Fruit fly (Drosophila melanogaster) whole organism, adult: ENCODE data around the gene CG10445.

ENCODE experiments used
- CG11617 ChIP-seq: fragments of 200-800 bp; sonication (Bioruptor generic); optimal IDR thresholded peaks from 2 replicates; lab custom pipeline; 2017; ENCODE audit warnings: mild to moderate bottlenecking, missing biosample characterization, missing genetic modification reagents, missing genetic modification characterization
- CG12768 ChIP-seq: fragments of 200-800 bp; sonication (Bioruptor generic); optimal IDR thresholded peaks from 2 replicates; lab custom pipeline; 2017; ENCODE audit warnings: missing biosample characterization, missing genetic modification characterization, mild to moderate bottlenecking, moderate library complexity, missing genetic modification reagents
- CG14711 ChIP-seq: fragments of 200-800 bp; sonication (Bioruptor generic); optimal IDR thresholded peaks from 2 replicates; lab custom pipeline; 2018; ENCODE audit warnings: missing biosample characterization, mild to moderate bottlenecking, missing genetic modification characterization, moderate library complexity
- CG1620 ChIP-seq: fragments of 200-800 bp; sonication (Bioruptor generic); optimal IDR thresholded peaks from 2 replicates; lab custom pipeline; 2016; ENCODE audit warnings: missing biosample characterization, missing genetic modification characterization
- CG33017 ChIP-seq: fragments of 200-800 bp; sonication (Bioruptor generic); optimal IDR thresholded peaks from 2 replicates; lab custom pipeline; 2018; ENCODE audit warnings: missing biosample characterization, mild to moderate bottlenecking, missing genetic modification characterization, moderate library complexity
- CG5204 ChIP-seq: fragments of 200-800 bp; sonication (Bioruptor generic); optimal IDR thresholded peaks from 2 replicates; lab custom pipeline; 2016; ENCODE audit warnings: missing biosample characterization, missing genetic modification characterization
- CG7045 ChIP-seq: fragments of 200-800 bp; sonication (Bioruptor generic); optimal IDR thresholded peaks from 2 replicates; lab custom pipeline; 2017; ENCODE audit warnings: missing biosample characterization, mild to moderate bottlenecking, missing genetic modification characterization
- CG7101 ChIP-seq: fragments of 200-800 bp; sonication (Bioruptor generic); optimal IDR thresholded peaks from 2 replicates; lab custom pipeline; 2018; ENCODE audit warnings: missing biosample characterization, mild to moderate bottlenecking, missing genetic modification characterization, moderate library complexity
- Clk ChIP-seq: fragments of 200-800 bp; sonication (Bioruptor generic); optimal IDR thresholded peaks from 2 replicates; lab custom pipeline; 2017; ENCODE audit warnings: missing biosample characterization, missing genetic modification characterization
- Crg-1 ChIP-seq: fragments of 200-800 bp; sonication (Bioruptor generic); optimal IDR thresholded peaks from 2 replicates; lab custom pipeline; 2016; ENCODE audit warnings: missing biosample characterization, missing genetic modification characterization
- Hr96 ChIP-seq: fragments of 200-800 bp; sonication (Bioruptor generic); optimal IDR thresholded peaks from 2 replicates; lab custom pipeline; 2016; ENCODE audit warnings: missing biosample characterization, missing genetic modification characterization
- Mnt ChIP-seq: fragments of 200-800 bp; sonication (Bioruptor generic); optimal IDR thresholded peaks from 2 replicates; lab custom pipeline; 2016; ENCODE audit warnings: missing biosample characterization, mild to moderate bottlenecking, missing genetic modification characterization
- bab1 ChIP-seq: fragments of 200-800 bp; sonication (Bioruptor generic); optimal IDR thresholded peaks from 3 replicates; lab custom pipeline; 2019; ENCODE audit warnings: missing biosample characterization, mild to moderate bottlenecking, missing genetic modification characterization, moderate library complexity
- cic ChIP-seq: fragments of 200-800 bp; sonication (Bioruptor generic); optimal IDR thresholded peaks from 2 replicates; lab custom pipeline; 2017; ENCODE audit warnings: missing biosample characterization, mild to moderate bottlenecking, missing genetic modification characterization, moderate library complexity
- cnc ChIP-seq, 2 experiments: fragments of >200 bp; optimal IDR thresholded peaks; 2 replicates each; lab custom pipeline; 2017
- kay ChIP-seq: fragments of 200-800 bp; sonication (Bioruptor generic); peaks from one replicate; lab custom pipeline; 2016; ENCODE audit warnings: missing biosample characterization, missing genetic modification characterization, borderline replicate concordance
- ovo ChIP-seq: fragments of 200-800 bp; sonication (Bioruptor generic); optimal IDR thresholded peaks from 2 replicates; lab custom pipeline; 2016; ENCODE audit warnings: missing biosample characterization, missing genetic modification characterization
- pad ChIP-seq: fragments of 200-800 bp; sonication (Bioruptor generic); optimal IDR thresholded peaks from 3 replicates; lab custom pipeline; 2017; ENCODE audit warnings: missing biosample characterization, missing genetic modification characterization, mild to moderate bottlenecking, moderate library complexity, missing genetic modification reagents
- tj ChIP-seq: fragments of 200-800 bp; sonication (Bioruptor generic); optimal IDR thresholded peaks from 3 replicates; lab custom pipeline; 2017; ENCODE audit warnings: missing biosample characterization, mild to moderate bottlenecking, missing genetic modification characterization, moderate library complexity
- toe ChIP-seq: fragments of 200-800 bp; sonication (Bioruptor generic); optimal IDR thresholded peaks from 2 replicates; lab custom pipeline; 2016; ENCODE audit warnings: missing biosample characterization, missing genetic modification characterization

The CG10445 gene

dm6 chr3R:7886859-7887190 lies 33.3 kb downstream of the CG10445 start, which contains the start of gene ArgRS-m:
TSS of gene ArgRS-m (plus strand) at chr3R:7887045.
- TF ChIP-seq tj (GFP tag; lab: Kevin White, UChicago): peak; percentile 38
- TF ChIP-seq Hr96 (GFP tag; lab: Kevin White, UChicago): peak; percentile 38
- peak; percentile 50 for TF ChIP-seq toe (GFP tag; lab: Kevin White, UChicago)
- peak; percentile 81 for TF ChIP-seq bab1
- peak; percentile 37 for TF ChIP-seq CG7045 (GFP tag; lab: Kevin White, UChicago)
- TF ChIP-seq CG33017: peak; percentile 35
- TF ChIP-seq CG14711: peak; percentile 39
- peak; percentile 12 for TF ChIP-seq pad (GFP tag; lab: Kevin White, UChicago)
- peak; percentile 45 for TF ChIP-seq cic
- peak; percentile 69 for TF ChIP-seq CG7101 (tag; lab: Kevin White, UChicago)
- peak; percentile 76 for TF ChIP-seq CG11617
- no peak for TF ChIP-seq kay (GFP tag; lab: Kevin White, UChicago)
- TF ChIP-seq ovo: peak; percentile 87
- TF ChIP-seq Mnt (GFP tag; lab: Kevin White, UChicago): peak; percentile 30
- peak; percentile 46 for TF ChIP-seq Crg-1
- peak; percentile 48 for TF ChIP-seq CG1620 (GFP tag; lab: Kevin White, UChicago)
- no peak for TF ChIP-seq Clk (GFP tag; lab: Kevin White, UChicago)
- no peak for TF ChIP-seq CG5204 (GFP tag; lab: Kevin White, UChicago)
- TF ChIP-seq CG12768 (GFP tag; lab: Kevin White, UChicago): peak; percentile 10
- no peak for TF ChIP-seq cnc (optimal IDR thresholded peaks at IDR 0.05; lab: Kevin White, UChicago)

dm6 chr3R:7886167-7886858 lies 33.8 kb downstream of the CG10445 start, which contains the start of gene CG17816:
TSS of gene CG17816 (minus strand) at chr3R:7886733.
- TF ChIP-seq pad (GFP tag; lab: Kevin White, UChicago) (peak; percentile 32), Clk (GFP tag; lab: Kevin White, UChicago) (no peak)

DNA sequence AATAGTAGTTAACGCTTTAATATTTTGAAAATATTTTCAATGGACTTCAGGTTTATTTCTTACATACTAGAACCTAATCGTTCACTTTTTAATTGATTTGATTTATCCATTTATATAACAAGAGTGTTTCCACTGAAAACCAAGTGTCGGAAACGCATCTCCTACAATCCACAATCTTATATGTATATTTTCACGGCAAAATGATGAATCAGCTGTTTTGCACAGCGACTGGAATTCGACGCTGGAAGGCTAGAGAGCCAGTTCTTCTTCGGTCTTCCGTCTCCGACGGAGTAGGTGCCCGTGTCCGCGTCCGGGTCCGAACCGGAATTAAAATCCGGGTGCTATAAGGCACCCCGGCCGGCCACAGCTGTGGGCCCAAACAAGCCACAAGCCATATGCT lies 35.7 kb downstream of the CG10445 start:
- TF ChIP-seq CG33017 (no peak), CG12768 (GFP tag; lab: Kevin White, UChicago) (no peak), Mnt (GFP tag; lab: Kevin White, UChicago) (no peak), CG14711 (no peak), cic (no peak)
